Fruit fly (Drosophila melanogaster) whole organism, embryonic: ENCODE data around the gene Hsp70Ab.

Source experiments
- CG1024 ChIP-seq: fragments of 200-800 bp; sonication (Bioruptor generic); IDR thresholded peaks from 2 replicates; pipeline ENCODE4 v1.3.6; 2022; ENCODE audit warnings: missing biosample characterization, missing genetic modification characterization
- CG11456 ChIP-seq: fragments of 200-800 bp; sonication (Bioruptor generic); IDR thresholded peaks from 3 replicates; pipeline ENCODE4 v1.3.6; 2022; ENCODE audit warnings: missing biosample characterization, missing genetic modification characterization
- CG12071 ChIP-seq: fragments of 200-800 bp; sonication (Bioruptor generic); optimal IDR thresholded peaks from 3 replicates; lab custom pipeline; 2018; ENCODE audit warnings: missing biosample characterization, mild to moderate bottlenecking, missing genetic modification characterization
- CG12659 ChIP-seq: fragments of 200-800 bp; sonication (Bioruptor generic); optimal IDR thresholded peaks from 3 replicates; lab custom pipeline; 2017; ENCODE audit warnings: mild to moderate bottlenecking, missing biosample characterization, missing genetic modification reagents, missing genetic modification characterization
- CG12769 ChIP-seq: fragments of 200-800 bp; sonication (Bioruptor generic); optimal IDR thresholded peaks from 2 replicates; lab custom pipeline; 2019; ENCODE audit warnings: missing biosample characterization, mild to moderate bottlenecking, missing genetic modification characterization, moderate library complexity
- CG14667 ChIP-seq: fragments of 200-800 bp; sonication (Bioruptor generic); IDR thresholded peaks from 2 replicates; pipeline ENCODE4 v1.3.6; 2022; ENCODE audit warnings: missing biosample characterization, missing genetic modification characterization
- CG14860 ChIP-seq: fragments of 200-800 bp; sonication (Bioruptor generic); IDR thresholded peaks from 3 replicates; pipeline ENCODE4 v1.3.6; 2022; ENCODE audit warnings: missing biosample characterization, missing genetic modification characterization; ENCODE audit not compliant: partially characterized antibody
- CG15269 ChIP-seq: fragments of 200-800 bp; sonication (Bioruptor generic); optimal IDR thresholded peaks from 2 replicates; lab custom pipeline; 2018; ENCODE audit warnings: missing biosample characterization, mild to moderate bottlenecking, missing genetic modification characterization, moderate library complexity
- CG15479 ChIP-seq: fragments of 200-800 bp; sonication (Bioruptor generic); optimal IDR thresholded peaks from 3 replicates; lab custom pipeline; 2019; ENCODE audit warnings: missing biosample characterization, mild to moderate bottlenecking, missing genetic modification characterization, moderate library complexity
- CG15601 ChIP-seq: fragments of 200-800 bp; sonication (Bioruptor generic); optimal IDR thresholded peaks from 3 replicates; lab custom pipeline; 2019; ENCODE audit warnings: missing biosample characterization, mild to moderate bottlenecking, missing genetic modification characterization, moderate library complexity
- CG17612 ChIP-seq: fragments of 200-800 bp; sonication (Bioruptor generic); IDR thresholded peaks from 2 replicates; pipeline ENCODE4 v1.3.6; 2022; ENCODE audit warnings: missing biosample characterization, missing genetic modification characterization
- CG2129 ChIP-seq: fragments of 200-800 bp; sonication (Bioruptor generic); IDR thresholded peaks from 2 replicates; pipeline ENCODE4 v1.3.6; 2022; ENCODE audit warnings: missing biosample characterization, missing genetic modification characterization; ENCODE audit not compliant: partially characterized antibody
- CG2678 ChIP-seq: fragments of 200-800 bp; sonication (Bioruptor generic); optimal IDR thresholded peaks from 3 replicates; lab custom pipeline; 2019; ENCODE audit warnings: missing biosample characterization, mild to moderate bottlenecking, missing genetic modification characterization, moderate library complexity
- CG3163 ChIP-seq: fragments of 200-800 bp; sonication (Bioruptor generic); optimal IDR thresholded peaks from 3 replicates; lab custom pipeline; 2016; ENCODE audit warnings: missing biosample characterization, missing genetic modification characterization
- CG32767 ChIP-seq: fragments of 200-800 bp; sonication (Bioruptor generic); IDR thresholded peaks from 2 replicates; pipeline ENCODE4 v1.3.6; 2022; ENCODE audit warnings: missing biosample characterization, missing genetic modification characterization
- CG32772 ChIP-seq: fragments of 200-800 bp; sonication (Bioruptor generic); IDR thresholded peaks from 2 replicates; pipeline ENCODE4 v1.3.6; 2022; ENCODE audit warnings: missing biosample characterization, missing genetic modification characterization
- CG34422 ChIP-seq: fragments of 200-800 bp; sonication (Bioruptor generic); IDR thresholded peaks from 3 replicates; pipeline ENCODE4 v1.3.6; 2022; ENCODE audit warnings: missing biosample characterization, missing genetic modification characterization
- CG3847 ChIP-seq: fragments of 200-800 bp; sonication (Bioruptor generic); IDR thresholded peaks from 2 replicates; pipeline ENCODE4 v1.3.6; 2022; ENCODE audit warnings: missing biosample characterization, missing genetic modification characterization
- CG3995 ChIP-seq: fragments of 200-800 bp; sonication (Bioruptor generic); optimal IDR thresholded peaks from 3 replicates; lab custom pipeline; 2016; ENCODE audit warnings: missing biosample characterization, missing genetic modification characterization
- CG43689 ChIP-seq: fragments of 200-800 bp; sonication (Bioruptor generic); IDR thresholded peaks from 2 replicates; pipeline ENCODE4 v1.3.6; 2022; ENCODE audit warnings: missing biosample characterization, missing genetic modification characterization
- CG4707 ChIP-seq: fragments of 200-800 bp; sonication (Bioruptor generic); optimal IDR thresholded peaks from 2 replicates; lab custom pipeline; 2018; ENCODE audit warnings: missing biosample characterization, mild to moderate bottlenecking, missing genetic modification characterization, moderate library complexity
- CG6689 ChIP-seq: fragments of 200-800 bp; sonication (Bioruptor generic); IDR thresholded peaks from 2 replicates; pipeline ENCODE4 v1.3.6; 2022; ENCODE audit warnings: missing biosample characterization, missing genetic modification characterization
- CG7271 ChIP-seq: fragments of 200-800 bp; sonication (Bioruptor generic); optimal IDR thresholded peaks from 2 replicates; lab custom pipeline; 2018; ENCODE audit warnings: missing biosample characterization, mild to moderate bottlenecking, missing genetic modification characterization, moderate library complexity
- CG7372 ChIP-seq: fragments of 200-800 bp; sonication (Bioruptor generic); IDR thresholded peaks from 2 replicates; pipeline ENCODE4 v1.3.6; 2022; ENCODE audit warnings: missing biosample characterization, missing genetic modification characterization
- CG7963 ChIP-seq: fragments of 200-800 bp; sonication (Bioruptor generic); IDR thresholded peaks from 3 replicates; pipeline ENCODE4 v1.3.6; 2022; ENCODE audit warnings: missing biosample characterization, missing genetic modification characterization; ENCODE audit not compliant: partially characterized antibody
- CG8478 ChIP-seq: fragments of >200 bp; optimal IDR thresholded peaks from 2 replicates; lab custom pipeline; 2018
- CG8765 ChIP-seq: fragments of 200-800 bp; sonication (Bioruptor generic); IDR thresholded peaks from 2 replicates; pipeline ENCODE4 v1.3.6; 2022; ENCODE audit warnings: missing biosample characterization, missing genetic modification characterization
- CG9797 ChIP-seq: fragments of 200-800 bp; sonication (Bioruptor generic); optimal IDR thresholded peaks from 3 replicates; lab custom pipeline; 2018; ENCODE audit warnings: missing biosample characterization, mild to moderate bottlenecking, missing genetic modification characterization
- CG9817 ChIP-seq: fragments of 200-800 bp; sonication (Bioruptor generic); optimal IDR thresholded peaks from 2 replicates; lab custom pipeline; 2018; ENCODE audit warnings: missing biosample characterization, mild to moderate bottlenecking, missing genetic modification characterization, moderate library complexity
- CHES-1-like ChIP-seq: fragments of 200-800 bp; sonication (Bioruptor generic); optimal IDR thresholded peaks from 2 replicates; lab custom pipeline; 2016; ENCODE audit warnings: missing biosample characterization, missing genetic modification characterization
- Ets65A ChIP-seq: fragments of 200-800 bp; sonication (Bioruptor generic); peaks from one replicate; lab custom pipeline; 2016; ENCODE audit warnings: missing biosample characterization, missing genetic modification characterization
- H15 ChIP-seq: fragments of 200-800 bp; sonication (Bioruptor generic); IDR thresholded peaks from 3 replicates; pipeline ENCODE4 v1.3.6; 2022; ENCODE audit warnings: missing biosample characterization, missing genetic modification characterization
- Hey ChIP-seq: fragments of 200-800 bp; sonication (Bioruptor generic); optimal IDR thresholded peaks from 3 replicates; lab custom pipeline; 2018; ENCODE audit warnings: missing biosample characterization, mild to moderate bottlenecking, missing genetic modification characterization
- Med ChIP-seq: fragments of 200-800 bp; sonication (Bioruptor generic); peaks from one replicate; lab custom pipeline; 2016; ENCODE audit warnings: missing biosample characterization, missing genetic modification characterization, mild to moderate bottlenecking, inconsistent platforms, moderate library complexity
- Nf-YC ChIP-seq: fragments of 200-800 bp; optimal IDR thresholded peaks from 3 replicates; lab custom pipeline; 2019; ENCODE audit warnings: missing biosample characterization, mild to moderate bottlenecking, missing genetic modification characterization, moderate library complexity
- Optix ChIP-seq: fragments of 200-800 bp; sonication (Bioruptor generic); IDR thresholded peaks from 3 replicates; pipeline ENCODE4 v1.3.6; 2022; ENCODE audit warnings: missing biosample characterization, missing genetic modification characterization
- Pdp1 ChIP-seq, 2 experiments: fragments of 200-800 bp; sonication (Bioruptor generic); optimal IDR thresholded peaks; 3 replicates each; lab custom pipeline; 2016; ENCODE audit warnings: missing biosample characterization in 2 of 2, missing genetic modification characterization in 2 of 2, mild to moderate bottlenecking in 1 of 2, moderate library complexity in 1 of 2
- Scr ChIP-seq: fragments of 200-800 bp; sonication (Bioruptor generic); IDR thresholded peaks from 2 replicates; pipeline ENCODE4 v1.3.6; 2022; ENCODE audit warnings: missing biosample characterization, missing genetic modification characterization; ENCODE audit not compliant: partially characterized antibody
- Usf ChIP-seq: fragments of 200-800 bp; sonication (Bioruptor generic); optimal IDR thresholded peaks from 2 replicates; lab custom pipeline; 2017; ENCODE audit warnings: missing genotype, missing biosample characterization, missing genetic modification characterization
- amos ChIP-seq: fragments of 200-800 bp; sonication (Bioruptor generic); IDR thresholded peaks from 2 replicates; pipeline ENCODE4 v1.3.6; 2022; ENCODE audit warnings: missing biosample characterization, missing genetic modification characterization; ENCODE audit not compliant: partially characterized antibody
- ara ChIP-seq: fragments of 200-800 bp; sonication (Bioruptor generic); IDR thresholded peaks from 2 replicates; pipeline ENCODE4 v1.3.6; 2022; ENCODE audit warnings: missing biosample characterization, missing genetic modification characterization
- ato ChIP-seq: fragments of 200-800 bp; sonication (Bioruptor generic); IDR thresholded peaks from 2 replicates; pipeline ENCODE4 v1.3.6; 2022; ENCODE audit warnings: missing biosample characterization, missing genetic modification characterization; ENCODE audit not compliant: partially characterized antibody
- bigmax ChIP-seq: fragments of 200-800 bp; sonication (Bioruptor generic); optimal IDR thresholded peaks from 2 replicates; lab custom pipeline; 2018; ENCODE audit warnings: missing biosample characterization, mild to moderate bottlenecking, missing genetic modification characterization
- br ChIP-seq: fragments of >200 bp; optimal IDR thresholded peaks from 2 replicates; lab custom pipeline; 2017
- gem ChIP-seq: fragments of 200-800 bp; sonication (Bioruptor generic); optimal IDR thresholded peaks from 2 replicates; lab custom pipeline; 2019; ENCODE audit warnings: missing biosample characterization, mild to moderate bottlenecking, missing genetic modification characterization, moderate library complexity
- hbn ChIP-seq: fragments of 200-800 bp; sonication (Bioruptor generic); IDR thresholded peaks from 2 replicates; pipeline ENCODE4 v1.3.6; 2022; ENCODE audit warnings: missing biosample characterization, missing genetic modification characterization; ENCODE audit not compliant: partially characterized antibody
- pan ChIP-seq, 4 experiments: fragments of >200 bp in 3 of 4; fragments of 200-800 bp in 1 of 4; sonication (Bioruptor generic) in 1 of 4; optimal IDR thresholded peaks in 3 of 4; IDR thresholded peaks in 1 of 4; 2 replicates each; pipeline versions ENCODE4 v1.3.6 to Lab custom; 2017 to 2022; ENCODE audit warnings: missing biosample characterization in 2 of 4, missing genetic modification characterization in 2 of 4, mixed read lengths in 1 of 4
- pho ChIP-seq: fragments of 200-800 bp; sonication (Bioruptor generic); optimal IDR thresholded peaks from 2 replicates; lab custom pipeline; 2016; ENCODE audit warnings: missing biosample characterization, missing genetic modification characterization
- slou ChIP-seq: fragments of 200-800 bp; sonication (Bioruptor generic); optimal IDR thresholded peaks from 3 replicates; lab custom pipeline; 2016; ENCODE audit warnings: missing biosample characterization, missing genetic modification characterization
- vnd ChIP-seq: fragments of 200-800 bp; sonication (Bioruptor generic); IDR thresholded peaks from 3 replicates; pipeline ENCODE4 v1.3.6; 2022; ENCODE audit warnings: missing biosample characterization, missing genetic modification characterization; ENCODE audit not compliant: partially characterized antibody

The Hsp70Ab gene

DNA sequence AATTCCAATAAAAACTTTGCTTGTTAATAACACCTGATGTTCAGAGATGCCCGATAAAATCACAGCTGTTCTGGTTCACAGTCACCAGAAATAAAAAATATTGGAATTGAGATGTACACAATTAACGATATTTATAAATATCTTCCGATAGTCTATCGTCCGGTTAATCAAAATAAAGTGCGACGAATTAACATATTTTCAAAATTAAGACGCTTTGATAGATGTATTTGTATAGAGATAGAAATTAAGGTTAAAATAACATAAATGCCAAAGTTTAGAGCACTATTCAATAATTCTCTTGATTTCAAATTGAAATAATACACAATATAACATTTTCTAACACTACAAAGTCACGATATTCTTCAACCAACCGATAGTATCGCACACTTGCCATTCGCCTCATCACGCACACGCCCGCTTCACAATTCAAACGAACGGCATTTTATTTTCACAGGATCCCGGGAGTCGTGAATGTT lies 4.4 kb downstream of the Hsp70Ab start, which contains the start of the genes CG3281 and aurA (continued):
- TF ChIP-seq CG8765 (GFP tag; lab: Robert Waterston, UW) (0 out of 2 replicates have a peak, but pooled peaks have one; percentile 23), CG2129 (GFP tag; lab: Robert Waterston, UW) (peak; percentile 97), CG9817 (tag; lab: Kevin White, UChicago) (peak; percentile 82), br (no peak), CG14860 (GFP tag; lab: Robert Waterston, UW) (peak; percentile 96), CG43689 (no peak), CG14667 (GFP tag; lab: Robert Waterston, UW) (no peak), CG12071 (GFP tag; lab: Kevin White, UChicago) (no peak), bigmax (GFP tag; lab: Kevin White, UChicago) (no peak), Usf (peak; percentile 31), Scr (GFP tag; lab: Robert Waterston, UW) (peak; percentile 98), CG6689 (GFP tag; lab: Robert Waterston, UW) (peak; percentile 35; the same call in 1 of the 2 replicates), CG9797 (GFP tag; lab: Kevin White, UChicago) (peak; percentile 57), CG15269 (peak; percentile 64), CG17612 (GFP tag; lab: Robert Waterston, UW) (no peak), amos (GFP tag; lab: Robert Waterston, UW) (peak; percentile 97), CG7271 (tag; lab: Kevin White, UChicago) (peak; percentile 49), Optix (no peak), CG15601 (tag; lab: Kevin White, UChicago) (peak; percentile 57), CG3847 (GFP tag; lab: Robert Waterston, UW) (peak; percentile 88), CG1024 (GFP tag; lab: Robert Waterston, UW) (no peak), slou (GFP tag; lab: Kevin White, UChicago) (peak; percentile 76), ato (GFP tag; lab: Robert Waterston, UW) (peak; percentile 77), CG7963 (peak; percentile 88), CG3163 (GFP tag; lab: Kevin White, UChicago) (peak; percentile 48), pan (optimal IDR thresholded peaks at IDR 0.05; lab: Kevin White, UChicago) (no peak), pan (GFP tag; optimal IDR thresholded peaks at IDR 0.05 in 1 of 2, IDR thresholded peaks at IDR 0.05 in 1 of 2) (peak in 1 of 2 experiments; percentile 40), CG2678 (tag; lab: Kevin White, UChicago) (peak; percentile 76), ara (GFP tag; lab: Robert Waterston, UW) (peak; percentile 40; the same call in 1 of the 2 replicates), CG3995 (GFP tag; lab: Kevin White, UChicago) (peak; percentile 99), pho (peak; percentile 89), CG34422 (GFP tag; lab: Robert Waterston, UW) (no peak; the same call in 1 of the 3 replicates), CG32772 (GFP tag; lab: Robert Waterston, UW) (0 out of 2 replicates have a peak, but pooled peaks have one; percentile 31), Nf-YC (tag; lab: Kevin White, UChicago) (peak; percentile 75), CHES-1-like (GFP tag; lab: Kevin White, UChicago) (peak; percentile 78), CG4707 (GFP tag; lab: Kevin White, UChicago) (no peak), gem (peak; percentile 78), hbn (GFP tag; lab: Robert Waterston, UW) (peak; percentile 97), CG7372 (GFP tag; lab: Robert Waterston, UW) (peak; percentile 58), CG12659 (GFP tag; lab: Kevin White, UChicago) (peak; percentile 88)

DNA sequence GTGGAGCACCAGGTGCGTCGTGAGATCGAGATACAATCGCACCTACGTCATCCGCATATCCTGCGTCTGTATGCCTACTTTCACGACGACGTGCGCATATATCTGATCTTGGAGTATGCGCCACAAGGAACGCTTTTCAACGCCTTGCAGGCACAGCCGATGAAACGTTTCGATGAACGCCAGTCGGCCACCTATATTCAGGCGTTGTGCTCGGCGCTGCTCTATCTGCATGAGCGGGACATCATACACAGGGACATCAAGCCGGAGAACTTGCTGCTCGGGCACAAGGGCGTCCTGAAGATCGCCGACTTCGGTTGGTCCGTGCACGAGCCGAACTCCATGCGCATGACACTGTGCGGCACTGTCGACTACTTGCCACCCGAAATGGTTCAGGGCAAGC lies 5.7 kb downstream of the Hsp70Ab start:
- TF ChIP-seq CG12769 (tag; lab: Kevin White, UChicago) = no peak
- 0 out of 3 replicates have a peak, but pooled peaks have one; percentile 22 for TF ChIP-seq CG11456 (GFP tag; lab: Robert Waterston, UW)
- no peak for TF ChIP-seq Hey
- TF ChIP-seq CG14860 (GFP tag; lab: Robert Waterston, UW) = no peak
- no peak for TF ChIP-seq CG15479 (GFP tag; lab: Kevin White, UChicago)
- no peak for TF ChIP-seq Pdp1 (GFP tag; optimal IDR thresholded peaks at IDR 0.05; lab: Kevin White, UChicago)
- TF ChIP-seq CG32767 = no peak
- TF ChIP-seq H15 (GFP tag; lab: Robert Waterston, UW) = no peak
- TF ChIP-seq Ets65A = peak; percentile 88
- peak; percentile 51 for TF ChIP-seq Med
- TF ChIP-seq CG8478 = peak; percentile 59
- 0 out of 3 replicates have a peak, but pooled peaks have one; percentile 18 for TF ChIP-seq vnd
